Worm (Caenorhabditis elegans) whole organism, mixed stage, embryonic: ENCODE results near the gene tbc-20.

Source experiments
- ces-1 ChIP-seq: fragments of 150-350 bp; optimal IDR thresholded peaks from 2 replicates; lab custom pipeline; 2014; ENCODE audit warnings: missing biosample characterization, missing genetic modification reagents, missing genetic modification characterization
- drap-1 ChIP-seq: fragments of 200-800 bp; sonication (Bioruptor generic); optimal IDR thresholded peaks from 3 replicates; lab custom pipeline; 2018; ENCODE audit warnings: mild to moderate bottlenecking, missing genetic modification characterization, missing compliant biosample characterization
- lin-13 ChIP-seq: fragments of 150-350 bp; optimal IDR thresholded peaks from 2 replicates; lab custom pipeline; 2014; ENCODE audit warnings: missing biosample characterization, missing genetic modification characterization
- lsy-2 ChIP-seq: fragments of 150-350 bp; optimal IDR thresholded peaks from 2 replicates; lab custom pipeline; 2014; ENCODE audit warnings: missing biosample characterization, missing genetic modification characterization
- mep-1 ChIP-seq: fragments of 150-350 bp; optimal IDR thresholded peaks from 2 replicates; lab custom pipeline; 2017; ENCODE audit warnings: missing biosample characterization, missing genetic modification reagents, missing genetic modification characterization, inconsistent platforms
- mls-2 ChIP-seq: sonication (generic microtip); optimal IDR thresholded peaks from 2 replicates; lab custom pipeline; 2016; ENCODE audit warnings: mild to moderate bottlenecking, missing genetic modification characterization, moderate library complexity, missing compliant biosample characterization
- nhr-12 ChIP-seq: fragments of 150-350 bp; optimal IDR thresholded peaks from 2 replicates; lab custom pipeline; 2014; ENCODE audit warnings: missing biosample characterization, missing genetic modification characterization
- nhr-237 ChIP-seq: fragments of 150-350 bp; optimal IDR thresholded peaks from 2 replicates; lab custom pipeline; 2014; ENCODE audit warnings: missing biosample characterization, missing genetic modification characterization
- nhr-76 ChIP-seq: sonication (generic microtip); optimal IDR thresholded peaks from 2 replicates; lab custom pipeline; 2017; ENCODE audit warnings: missing biosample characterization, missing genetic modification characterization
- pha-4 ChIP-seq: fragments of 150-350 bp; optimal IDR thresholded peaks from 2 replicates; lab custom pipeline; 2018; ENCODE audit warnings: missing biosample characterization, missing genetic modification reagents, missing genetic modification characterization
- sptf-1 ChIP-seq: sonication (generic microtip); optimal IDR thresholded peaks from 2 replicates; lab custom pipeline; 2017; ENCODE audit warnings: mild to moderate bottlenecking, missing genetic modification characterization, moderate library complexity, missing compliant biosample characterization
- unc-39 ChIP-seq: fragments of 150-350 bp; optimal IDR thresholded peaks from 2 replicates; lab custom pipeline; 2014; ENCODE audit warnings: missing biosample characterization, missing genetic modification characterization
- unc-62 ChIP-seq: fragments of 150-350 bp; optimal IDR thresholded peaks from 2 replicates; lab custom pipeline; 2014; ENCODE audit warnings: missing biosample characterization, missing genetic modification reagents, missing genetic modification characterization
- ztf-11 ChIP-seq: fragments of 150-350 bp; optimal IDR thresholded peaks from 2 replicates; lab custom pipeline; 2014; ENCODE audit warnings: missing biosample characterization, missing genetic modification characterization

- TF ChIP-seq ces-1 (GFP tag; lab: Kevin White, UChicago) (no peak), unc-62 (GFP tag; lab: Kevin White, UChicago) (no peak), nhr-237 (tag; lab: Kevin White, UChicago) (no peak), mls-2 (tag; lab: Kevin White, UChicago) (no peak), mep-1 (tag; lab: Kevin White, UChicago) (no peak), nhr-76 (tag; lab: Kevin White, UChicago) (no peak), ztf-11 (tag; lab: Kevin White, UChicago) (no peak), drap-1 (no peak), unc-39 (tag; lab: Kevin White, UChicago) (no peak), nhr-12 (tag; lab: Kevin White, UChicago) (no peak), sptf-1 (tag; lab: Kevin White, UChicago) (no peak), lin-13 (no peak), pha-4 (tag; lab: Kevin White, UChicago) (no peak), lsy-2 (tag; lab: Kevin White, UChicago) (no peak)
Measured at ce11 chrII:14792470-14792869, 5.8 kb upstream of the tbc-20 start.
